Worm (Caenorhabditis elegans) whole organism, L2 larva: ENCODE measurements around the gene fbxa-155.

ENCODE experiments used
- F13H6.1 ChIP-seq: sonication (generic microtip); optimal IDR thresholded peaks from 2 replicates; lab custom pipeline; 2016; ENCODE audit warnings: missing genetic modification characterization, missing compliant biosample characterization
- Y55F3AM.14 ChIP-seq: fragments of 200-800 bp; sonication (Bioruptor generic); optimal IDR thresholded peaks from 2 replicates; lab custom pipeline; 2018; ENCODE audit warnings: mild to moderate bottlenecking, missing genetic modification characterization, missing compliant biosample characterization
- ama-1 ChIP-seq: fragments of 150-350 bp; optimal IDR thresholded peaks from 2 replicates; lab custom pipeline; 2018; ENCODE audit warnings: inconsistent platforms
- blmp-1 ChIP-seq: sonication (generic microtip); optimal IDR thresholded peaks from 2 replicates; lab custom pipeline; 2017; ENCODE audit warnings: missing genetic modification characterization, mild to moderate bottlenecking, missing compliant biosample characterization, antibody characterized with exemption, moderate library complexity; ENCODE audit not compliant: insufficient read depth
- ceh-16 ChIP-seq: fragments of 150-350 bp; optimal IDR thresholded peaks from 2 replicates; lab custom pipeline; 2014; ENCODE audit warnings: missing biosample characterization, missing genetic modification characterization
- ceh-82 ChIP-seq: fragments of 150-350 bp; optimal IDR thresholded peaks from 2 replicates; lab custom pipeline; 2014; ENCODE audit warnings: missing biosample characterization, missing genetic modification characterization
- dmd-4 ChIP-seq: sonication (generic microtip); optimal IDR thresholded peaks from 2 replicates; lab custom pipeline; 2017; ENCODE audit warnings: missing biosample characterization, missing genetic modification characterization
- egl-27 ChIP-seq: sonication (generic microtip); optimal IDR thresholded peaks from 3 replicates; lab custom pipeline; 2017; ENCODE audit warnings: missing biosample characterization, missing genetic modification reagents, missing genetic modification characterization
- elt-1 ChIP-seq: fragments of 150-350 bp; optimal IDR thresholded peaks from 2 replicates; lab custom pipeline; 2014; ENCODE audit warnings: missing biosample characterization, missing genetic modification characterization
- fos-1 ChIP-seq: fragments of 150-350 bp; optimal IDR thresholded peaks from 2 replicates; lab custom pipeline; 2014; ENCODE audit warnings: missing biosample characterization, missing genetic modification characterization
- lin-11 ChIP-seq: fragments of 150-350 bp; sonication (generic microtip); optimal IDR thresholded peaks from 2 replicates; lab custom pipeline; 2014; ENCODE audit warnings: missing biosample characterization, missing genetic modification characterization, inconsistent platforms, mixed read lengths
- lin-13 ChIP-seq: fragments of 150-350 bp; optimal IDR thresholded peaks from 2 replicates; lab custom pipeline; 2014; ENCODE audit warnings: missing biosample characterization, missing genetic modification reagents, missing genetic modification characterization
- lin-39 ChIP-seq: fragments of 150-350 bp; optimal IDR thresholded peaks from 2 replicates; lab custom pipeline; 2014; ENCODE audit warnings: missing biosample characterization, missing genetic modification reagents, missing genetic modification characterization
- lsy-2 ChIP-seq, 2 experiments: fragments of 150-350 bp in 1 of 2; sonication (generic microtip) in 1 of 2; optimal IDR thresholded peaks; 2 replicates each; lab custom pipeline; 2014 to 2017; ENCODE audit warnings: missing biosample characterization in 2 of 2, missing genetic modification characterization in 2 of 2
- mab-5 ChIP-seq: fragments of 150-350 bp; optimal IDR thresholded peaks from 2 replicates; lab custom pipeline; 2014; ENCODE audit warnings: missing biosample characterization, missing genetic modification characterization
- mbf-1 ChIP-seq: sonication (generic microtip); optimal IDR thresholded peaks from 2 replicates; lab custom pipeline; 2017; ENCODE audit warnings: missing biosample characterization, missing genetic modification characterization
- nhr-11 ChIP-seq: fragments of 150-350 bp; optimal IDR thresholded peaks from 2 replicates; lab custom pipeline; 2014; ENCODE audit warnings: missing biosample characterization, missing genetic modification characterization
- nhr-129 ChIP-seq: fragments of 150-350 bp; optimal IDR thresholded peaks from 2 replicates; lab custom pipeline; 2014; ENCODE audit warnings: missing biosample characterization, missing genetic modification characterization
- nhr-21 ChIP-seq: fragments of 150-350 bp; optimal IDR thresholded peaks from 2 replicates; lab custom pipeline; 2014; ENCODE audit warnings: missing biosample characterization, missing genetic modification characterization
- nhr-23 ChIP-seq: fragments of 150-350 bp; optimal IDR thresholded peaks from 2 replicates; lab custom pipeline; 2014; ENCODE audit warnings: missing biosample characterization, missing genetic modification reagents, missing genetic modification characterization
- nhr-237 ChIP-seq: fragments of 150-350 bp; optimal IDR thresholded peaks from 2 replicates; lab custom pipeline; 2014; ENCODE audit warnings: missing biosample characterization, missing genetic modification characterization
- nhr-6 ChIP-seq: fragments of 150-350 bp; optimal IDR thresholded peaks from 2 replicates; lab custom pipeline; 2014; ENCODE audit warnings: missing biosample characterization, missing genetic modification characterization
- nhr-77 ChIP-seq: fragments of 150-350 bp; optimal IDR thresholded peaks from 2 replicates; lab custom pipeline; 2014; ENCODE audit warnings: missing biosample characterization, missing genetic modification characterization
- peb-1 ChIP-seq: fragments of 150-350 bp; optimal IDR thresholded peaks from 2 replicates; lab custom pipeline; 2014; ENCODE audit warnings: missing biosample characterization, missing genetic modification characterization
- sem-4 ChIP-seq: fragments of 150-350 bp; optimal IDR thresholded peaks from 2 replicates; lab custom pipeline; 2014; ENCODE audit warnings: missing biosample characterization, missing genetic modification reagents, missing genetic modification characterization
- skn-1 ChIP-seq: sonication (generic microtip); optimal IDR thresholded peaks from 2 replicates; lab custom pipeline; 2017; ENCODE audit warnings: missing biosample characterization, missing genetic modification characterization
- sma-9 ChIP-seq, 2 experiments: fragments of 150-350 bp in 1 of 2; sonication (generic microtip) in 1 of 2; optimal IDR thresholded peaks; 2 replicates each; lab custom pipeline; 2014 to 2016; ENCODE audit warnings: missing genetic modification characterization in 2 of 2, mild to moderate bottlenecking in 1 of 2, missing biosample characterization in 1 of 2, missing compliant biosample characterization in 1 of 2, missing genetic modification reagents in 1 of 2, moderate library complexity in 1 of 2
- snpc-4 ChIP-seq: fragments of 150-350 bp; optimal IDR thresholded peaks from 2 replicates; lab custom pipeline; 2014; ENCODE audit warnings: missing biosample characterization, missing genetic modification characterization
- unc-55 ChIP-seq: fragments of 150-350 bp; sonication (generic microtip); optimal IDR thresholded peaks from 3 replicates; lab custom pipeline; 2014; ENCODE audit warnings: missing biosample characterization, missing genetic modification reagents, missing genetic modification characterization
- unc-62 ChIP-seq: fragments of 150-350 bp; optimal IDR thresholded peaks from 2 replicates; lab custom pipeline; 2014; ENCODE audit warnings: missing biosample characterization, missing genetic modification reagents, missing genetic modification characterization
- ztf-1 ChIP-seq: fragments of 200-800 bp; sonication (Bioruptor generic); conservative IDR thresholded peaks from 2 replicates; pipeline ENCODE4 v1.3.6; 2022; ENCODE audit warnings: missing genetic modification characterization, missing compliant biosample characterization
- ztf-4 ChIP-seq: fragments of 150-350 bp; optimal IDR thresholded peaks from 2 replicates; lab custom pipeline; 2014; ENCODE audit warnings: missing biosample characterization, missing genetic modification characterization

fbxa-155 gene

DNA sequence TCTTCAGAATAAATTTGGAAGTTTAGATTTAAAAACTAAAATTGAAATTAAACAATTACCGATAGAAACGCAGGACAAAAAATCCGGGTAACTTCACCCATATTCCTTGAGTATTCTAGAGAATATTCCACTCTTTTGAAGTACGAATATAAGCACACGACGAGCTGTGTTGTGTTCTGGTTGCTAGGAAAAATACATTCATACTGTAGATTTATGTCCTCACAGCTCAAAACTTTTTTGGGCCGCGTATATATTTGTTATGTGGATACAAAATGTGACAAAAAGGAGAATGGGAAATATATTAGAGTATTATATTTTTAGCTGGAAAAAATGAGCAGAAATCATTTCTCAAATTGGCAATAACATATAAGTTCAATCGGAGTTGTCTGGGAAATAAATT lies 23.2 kb upstream of the fbxa-155 start, which contains the start of gene M04D8.5:
Gene M04D8.5 (minus strand): TSS at position 101 of the 400 bp plus-strand sequence.
- no peak for TF ChIP-seq nhr-237 (tag; lab: Kevin White, UChicago)
- TF ChIP-seq nhr-6, result no peak
- no peak for TF ChIP-seq blmp-1 (tag; lab: Kevin White, UChicago)

DNA sequence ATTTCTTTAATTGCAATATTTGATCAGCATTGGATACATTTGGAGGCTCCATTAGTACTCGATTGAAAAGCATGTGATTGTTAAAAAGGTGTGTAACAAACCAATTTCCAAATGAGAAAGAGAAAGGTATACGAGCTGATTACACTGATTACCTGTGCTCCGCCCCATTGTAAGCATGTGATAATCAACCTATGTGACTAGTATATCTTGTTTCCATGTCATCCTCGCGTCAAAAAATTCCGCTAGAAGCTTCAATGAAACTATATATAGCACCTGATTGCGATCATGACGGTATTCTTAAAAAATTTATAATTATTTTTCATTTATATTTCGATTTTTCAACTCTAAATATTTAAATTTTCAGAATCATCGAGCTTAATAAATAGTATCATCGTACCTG lies 20.5 kb upstream of the fbxa-155 start, which contains the start of gene M04D8.4:
Gene M04D8.4 (minus strand): TSS at position 101 of the 400 bp plus-strand sequence.
- TF ChIP-seq lin-13, result no peak
- TF ChIP-seq, all 48 proteins: peak for 0

DNA sequence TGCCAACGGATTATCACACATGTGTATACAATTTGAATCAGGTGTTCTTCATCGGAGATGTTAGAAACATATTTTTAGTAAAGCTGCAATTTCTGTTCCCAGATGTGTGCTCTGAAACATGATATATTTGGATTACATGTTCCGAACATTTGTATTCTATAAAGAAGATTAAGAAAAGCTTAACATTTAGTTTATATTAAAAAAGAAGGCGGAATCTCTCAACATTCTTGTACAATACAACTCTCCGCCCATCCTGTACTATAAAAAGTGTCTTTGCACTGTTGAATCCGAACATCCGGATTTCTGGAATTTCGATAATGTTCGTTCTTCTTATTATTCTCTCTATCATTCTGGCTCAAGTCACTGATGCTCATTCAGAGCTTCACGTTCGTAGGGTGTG lies 17.9 kb upstream of the fbxa-155 start, which contains the start of gene ins-23:
Gene ins-23 (plus strand): TSS at position 301 of the 400 bp plus-strand sequence.
- TF ChIP-seq unc-62 (no peak), snpc-4 (tag; lab: Kevin White, UChicago) (no peak), mab-5 (no peak), lin-39 (tag; lab: Kevin White, UChicago) (no peak), lsy-2 (tag; optimal IDR thresholded peaks at IDR 0.05; lab: Kevin White, UChicago) (no peak)

- TF ChIP-seq nhr-129 (tag; lab: Kevin White, UChicago) (no peak), mbf-1 (tag; lab: Kevin White, UChicago) (no peak), Y55F3AM.14 (GFP tag; lab: Kevin White, UChicago) (no peak), elt-1 (tag; lab: Kevin White, UChicago) (no peak), ama-1 (lab: Kevin White, UChicago) (no peak), fos-1 (no peak), lin-13 (no peak), ceh-16 (tag; lab: Kevin White, UChicago) (no peak), peb-1 (tag; lab: Kevin White, UChicago) (no peak), nhr-77 (no peak), dmd-4 (tag; lab: Kevin White, UChicago) (no peak), mab-5 (no peak), egl-27 (tag; lab: Kevin White, UChicago) (no peak), sem-4 (tag; lab: Kevin White, UChicago) (no peak), nhr-23 (tag; lab: Kevin White, UChicago) (no peak), snpc-4 (tag; lab: Kevin White, UChicago) (no peak), unc-55 (GFP tag; lab: Kevin White, UChicago) (no peak)
Observed at ce11 chrIII:10025989-10026388, 16.0 kb upstream of the fbxa-155 start, which contains the start of gene ins-22. TSS of gene ins-22 (plus strand) at chrIII:10026289.

DNA sequence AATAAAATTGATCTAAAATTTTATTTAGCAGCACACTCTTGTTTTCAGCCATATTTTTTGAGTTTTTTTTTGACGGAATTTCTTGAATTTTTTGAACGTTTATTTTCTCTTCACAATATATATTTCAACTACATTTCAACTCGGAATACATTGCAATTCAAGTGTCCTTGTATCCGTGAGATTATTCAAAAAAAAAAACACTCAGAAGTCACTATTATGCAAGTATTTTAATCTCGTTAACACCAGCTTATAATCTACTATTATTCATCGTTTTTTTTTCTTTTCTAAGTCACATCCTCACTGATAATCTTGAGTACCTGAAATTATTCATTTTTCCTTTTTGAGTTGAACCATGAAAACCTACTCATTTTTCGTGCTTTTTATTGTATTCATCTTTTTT lies 13.4 kb upstream of the fbxa-155 start, which contains the start of gene ins-21:
Gene ins-21 (plus strand): TSS at position 301 of the 400 bp plus-strand sequence.
- no peak for TF ChIP-seq sma-9 (GFP tag; optimal IDR thresholded peaks at IDR 0.05; lab: Kevin White, UChicago)
- TF ChIP-seq sma-9 (tag; optimal IDR thresholded peaks at IDR 0.05; lab: Kevin White, UChicago), result no peak
- TF ChIP-seq lsy-2 (tag; optimal IDR thresholded peaks at IDR 0.05; lab: Kevin White, UChicago), result no peak
- no peak for TF ChIP-seq nhr-21 (tag; lab: Kevin White, UChicago)
- TF ChIP-seq egl-27 (tag; lab: Kevin White, UChicago), result no peak
- TF ChIP-seq unc-55 (GFP tag; lab: Kevin White, UChicago), result no peak
- TF ChIP-seq lin-39 (tag; lab: Kevin White, UChicago), result no peak
- no peak for TF ChIP-seq nhr-11 (tag; lab: Kevin White, UChicago)
- no peak for TF ChIP-seq elt-1 (tag; lab: Kevin White, UChicago)
- no peak for TF ChIP-seq lin-11 (tag; lab: Kevin White, UChicago)
- TF ChIP-seq nhr-23 (tag; lab: Kevin White, UChicago), result no peak

ce11 chrIII:10018007-10018406 lies 8.0 kb upstream of the fbxa-155 start:
- TF ChIP-seq sma-9 (GFP tag; optimal IDR thresholded peaks at IDR 0.05; lab: Kevin White, UChicago) (no peak), sma-9 (tag; optimal IDR thresholded peaks at IDR 0.05; lab: Kevin White, UChicago) (no peak), ceh-82 (no peak), ztf-1 (GFP tag; lab: Robert Waterston, UW) (no peak), Y55F3AM.14 (GFP tag; lab: Kevin White, UChicago) (no peak), ztf-4 (no peak), nhr-237 (tag; lab: Kevin White, UChicago) (no peak), nhr-129 (tag; lab: Kevin White, UChicago) (no peak), F13H6.1 (tag; lab: Kevin White, UChicago) (no peak), blmp-1 (tag; lab: Kevin White, UChicago) (no peak), ceh-16 (tag; lab: Kevin White, UChicago) (no peak), snpc-4 (tag; lab: Kevin White, UChicago) (no peak), skn-1 (tag; lab: Kevin White, UChicago) (no peak), mab-5 (no peak), unc-62 (no peak), lsy-2 (tag; optimal IDR thresholded peaks at IDR 0.05; lab: Kevin White, UChicago) (no peak), elt-1 (tag; lab: Kevin White, UChicago) (no peak), peb-1 (tag; lab: Kevin White, UChicago) (no peak)
- TF ChIP-seq, all 48 proteins: peak for 0
